Worm (Caenorhabditis elegans): ENCODE results near the gene tra-4.

Gene tra-4

DNA sequence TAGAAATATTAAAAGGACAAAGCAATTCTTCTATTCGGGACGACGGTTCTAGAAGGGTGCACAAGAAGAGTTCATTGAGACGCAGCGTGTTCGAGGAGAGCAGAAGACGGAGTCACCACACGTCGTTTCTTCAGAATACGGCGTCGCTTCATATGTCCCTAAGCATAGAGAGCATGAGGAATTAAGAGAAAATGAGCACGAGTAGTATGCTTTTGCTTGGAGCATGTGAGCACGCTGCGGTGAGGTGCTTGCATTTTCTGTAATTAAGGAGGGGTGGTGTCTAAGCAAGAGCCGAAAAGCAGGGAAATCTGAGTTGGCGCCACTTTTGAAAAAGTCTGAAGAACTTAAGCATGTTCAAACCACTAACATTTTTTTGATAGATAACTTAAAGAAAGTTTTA lies 50.0 kb downstream of the tra-4 start, which contains the start of gene C14A11.5:
C14A11.5 (minus strand) TSS at position 139 of the 400 bp plus-strand sequence.
- TF ChIP-seq lin-39 (tag; optimal IDR thresholded peaks at IDR 0.05) (peak; percentile 57), ceh-16 (tag; optimal IDR thresholded peaks at IDR 0.05) (no peak), fkh-10 (GFP tag; optimal IDR thresholded peaks at IDR 0.05) (peak; percentile 72), nfya-1 (tag; optimal IDR thresholded peaks at IDR 0.05; ENCODE audit: insufficient read depth) (peak; percentile 38), elt-1 (tag; optimal IDR thresholded peaks at IDR 0.05) (no peak)
